Fruit fly (Drosophila melanogaster) whole organism, embryonic: ENCODE results near the gene CG11905.

ENCODE experiments used
- Adf1 ChIP-seq: fragments of 200-800 bp; sonication (Bioruptor generic); IDR thresholded peaks from 2 replicates; pipeline ENCODE4 v1.3.6; 2022; ENCODE audit warnings: missing biosample characterization, missing genetic modification characterization
- Awh ChIP-seq: fragments of 200-800 bp; sonication (Bioruptor generic); IDR thresholded peaks from 2 replicates; pipeline ENCODE4, ENCODE4 v1.3.6; 2022; ENCODE audit warnings: missing biosample characterization, missing genetic modification characterization
- Blimp-1 ChIP-seq: fragments of 200-800 bp; sonication (Bioruptor generic); optimal IDR thresholded peaks from 3 replicates; lab custom pipeline; 2018; ENCODE audit warnings: missing biosample characterization, missing genetic modification characterization, mild to moderate bottlenecking, moderate library complexity, missing genetic modification reagents
- CG10366 ChIP-seq: fragments of 200-800 bp; sonication (Bioruptor generic); IDR thresholded peaks from 2 replicates; pipeline ENCODE4 v1.3.6; 2022; ENCODE audit warnings: missing biosample characterization, missing genetic modification characterization
- CG10462 ChIP-seq: fragments of 200-800 bp; sonication (Bioruptor generic); optimal IDR thresholded peaks from 2 replicates; lab custom pipeline; 2016; ENCODE audit warnings: missing biosample characterization, missing genetic modification characterization
- CG12659 ChIP-seq: fragments of 200-800 bp; sonication (Bioruptor generic); optimal IDR thresholded peaks from 3 replicates; lab custom pipeline; 2017; ENCODE audit warnings: mild to moderate bottlenecking, missing biosample characterization, missing genetic modification reagents, missing genetic modification characterization
- CG12769 ChIP-seq: fragments of 200-800 bp; sonication (Bioruptor generic); optimal IDR thresholded peaks from 2 replicates; lab custom pipeline; 2019; ENCODE audit warnings: missing biosample characterization, mild to moderate bottlenecking, missing genetic modification characterization, moderate library complexity
- CG14014 ChIP-seq: fragments of 200-800 bp; sonication (Bioruptor generic); IDR thresholded peaks from 2 replicates; pipeline ENCODE4 v1.3.6; 2022; ENCODE audit warnings: missing biosample characterization, missing genetic modification characterization
- CG15601 ChIP-seq: fragments of 200-800 bp; sonication (Bioruptor generic); optimal IDR thresholded peaks from 3 replicates; lab custom pipeline; 2019; ENCODE audit warnings: missing biosample characterization, mild to moderate bottlenecking, missing genetic modification characterization, moderate library complexity
- CG15696 ChIP-seq: fragments of 200-800 bp; sonication (Bioruptor generic); optimal IDR thresholded peaks from 2 replicates; lab custom pipeline; 2019; ENCODE audit warnings: missing biosample characterization, mild to moderate bottlenecking, missing genetic modification characterization, moderate library complexity
- CG16815 ChIP-seq: fragments of 200-800 bp; sonication (Bioruptor generic); optimal IDR thresholded peaks from 3 replicates; lab custom pipeline; 2017; ENCODE audit warnings: missing biosample characterization, mild to moderate bottlenecking, missing genetic modification characterization
- CG18764 ChIP-seq: fragments of 200-800 bp; sonication (Bioruptor generic); optimal IDR thresholded peaks from 3 replicates; lab custom pipeline; 2016; ENCODE audit warnings: missing biosample characterization, missing genetic modification characterization
- CG2116 ChIP-seq: fragments of 200-800 bp; sonication (Bioruptor generic); optimal IDR thresholded peaks from 3 replicates; lab custom pipeline; 2018; ENCODE audit warnings: missing biosample characterization, mild to moderate bottlenecking, missing genetic modification characterization
- CG2199 ChIP-seq: fragments of 200-800 bp; sonication (Bioruptor generic); IDR thresholded peaks from 3 replicates; pipeline ENCODE4 v1.3.6; 2022; ENCODE audit warnings: missing biosample characterization, missing genetic modification characterization
- CG2678 ChIP-seq: fragments of 200-800 bp; sonication (Bioruptor generic); optimal IDR thresholded peaks from 3 replicates; lab custom pipeline; 2019; ENCODE audit warnings: missing biosample characterization, mild to moderate bottlenecking, missing genetic modification characterization, moderate library complexity
- CG2712 ChIP-seq: fragments of 200-800 bp; optimal IDR thresholded peaks from 3 replicates; lab custom pipeline; 2019; ENCODE audit warnings: missing biosample characterization, mild to moderate bottlenecking, missing genetic modification characterization, moderate library complexity
- CG33557 ChIP-seq: fragments of 200-800 bp; sonication (Bioruptor generic); optimal IDR thresholded peaks from 2 replicates; lab custom pipeline; 2019; ENCODE audit warnings: missing biosample characterization, mild to moderate bottlenecking, missing genetic modification characterization, moderate library complexity
- CG3838 ChIP-seq: fragments of 200-800 bp; sonication (Bioruptor generic); optimal IDR thresholded peaks from 3 replicates; lab custom pipeline; 2016; ENCODE audit warnings: missing biosample characterization, missing genetic modification characterization
- CG7745 ChIP-seq: fragments of 200-800 bp; sonication (Bioruptor generic); optimal IDR thresholded peaks from 2 replicates; lab custom pipeline; 2018; ENCODE audit warnings: missing biosample characterization, mild to moderate bottlenecking, missing genetic modification characterization, moderate library complexity
- CG8281 ChIP-seq: fragments of 200-800 bp; sonication (Bioruptor generic); optimal IDR thresholded peaks from 2 replicates; lab custom pipeline; 2018; ENCODE audit warnings: missing biosample characterization, mild to moderate bottlenecking, missing genetic modification characterization, moderate library complexity
- CG8359 ChIP-seq: fragments of 200-800 bp; sonication (Bioruptor generic); optimal IDR thresholded peaks from 2 replicates; lab custom pipeline; 2017; ENCODE audit warnings: missing biosample characterization, mild to moderate bottlenecking, missing genetic modification characterization, borderline replicate concordance
- CG8388 ChIP-seq: fragments of 200-800 bp; sonication (Bioruptor generic); optimal IDR thresholded peaks from 2 replicates; lab custom pipeline; 2019; ENCODE audit warnings: missing biosample characterization, mild to moderate bottlenecking, missing genetic modification characterization, moderate library complexity
- CG9437 ChIP-seq: fragments of 200-800 bp; sonication (Bioruptor generic); optimal IDR thresholded peaks from 2 replicates; lab custom pipeline; 2018; ENCODE audit warnings: missing biosample characterization, mild to moderate bottlenecking, missing genetic modification characterization
- CkIIα-i1 ChIP-seq: fragments of 200-800 bp; sonication (Bioruptor generic); IDR thresholded peaks from 2 replicates; pipeline ENCODE4 v1.3.6; 2022; ENCODE audit warnings: missing biosample characterization, missing genetic modification characterization
- Deaf1 ChIP-seq: fragments of 200-800 bp; optimal IDR thresholded peaks from 3 replicates; lab custom pipeline; 2019; ENCODE audit warnings: missing biosample characterization, mild to moderate bottlenecking, missing genetic modification characterization, moderate library complexity
- Dll ChIP-seq: fragments of 200-800 bp; sonication (Bioruptor generic); IDR thresholded peaks from 4 replicates; pipeline ENCODE4 v1.3.6; 2022; ENCODE audit warnings: missing biosample characterization, missing genetic modification characterization; ENCODE audit not compliant: partially characterized antibody
- Hr78 ChIP-seq, 2 experiments: fragments of 200-800 bp in 1 of 2; fragments of >200 bp in 1 of 2; sonication (Bioruptor generic) in 1 of 2; optimal IDR thresholded peaks; 2 replicates each; lab custom pipeline; 2017 to 2019; ENCODE audit warnings: missing biosample characterization in 2 of 2, missing genetic modification characterization in 2 of 2, mild to moderate bottlenecking in 1 of 2, moderate library complexity in 1 of 2
- Mad ChIP-seq: fragments of 200-800 bp; sonication (Bioruptor generic); optimal IDR thresholded peaks from 2 replicates; lab custom pipeline; 2016; ENCODE audit warnings: missing biosample characterization, missing genetic modification characterization
- NC2β ChIP-seq: fragments of 200-800 bp; sonication (Bioruptor generic); optimal IDR thresholded peaks from 2 replicates; lab custom pipeline; 2016; ENCODE audit warnings: missing biosample characterization, missing genetic modification characterization
- PHDP ChIP-seq: fragments of 200-800 bp; sonication (Bioruptor generic); optimal IDR thresholded peaks from 3 replicates; lab custom pipeline; 2018; ENCODE audit warnings: missing biosample characterization, mild to moderate bottlenecking, missing genetic modification characterization, moderate library complexity
- Rfx ChIP-seq: fragments of 200-800 bp; sonication (Bioruptor generic); IDR thresholded peaks from 2 replicates; pipeline ENCODE4 v1.3.6; 2022; ENCODE audit warnings: missing biosample characterization, missing genetic modification characterization
- Scr ChIP-seq: fragments of 200-800 bp; sonication (Bioruptor generic); IDR thresholded peaks from 2 replicates; pipeline ENCODE4 v1.3.6; 2022; ENCODE audit warnings: missing biosample characterization, missing genetic modification characterization; ENCODE audit not compliant: partially characterized antibody
- Sox100B ChIP-seq: fragments of 200-800 bp; sonication (Bioruptor generic); optimal IDR thresholded peaks from 3 replicates; lab custom pipeline; 2018; ENCODE audit warnings: missing biosample characterization, mild to moderate bottlenecking, missing genetic modification characterization
- Spps ChIP-seq: fragments of 200-800 bp; sonication (Bioruptor generic); optimal IDR thresholded peaks from 2 replicates; lab custom pipeline; 2018; ENCODE audit warnings: missing biosample characterization, mild to moderate bottlenecking, missing genetic modification characterization
- Stat92E ChIP-seq, 3 experiments: fragments of >200 bp in 2 of 3; fragments of 200-800 bp in 1 of 3; sonication (Bioruptor generic) in 1 of 3; optimal IDR thresholded peaks; 2 replicates each; lab custom pipeline; 2017 to 2019; ENCODE audit warnings: missing biosample characterization in 3 of 3, missing genetic modification characterization in 3 of 3, mild to moderate bottlenecking in 1 of 3, moderate library complexity in 1 of 3
- ato ChIP-seq: fragments of 200-800 bp; sonication (Bioruptor generic); IDR thresholded peaks from 2 replicates; pipeline ENCODE4 v1.3.6; 2022; ENCODE audit warnings: missing biosample characterization, missing genetic modification characterization; ENCODE audit not compliant: partially characterized antibody
- caup ChIP-seq: fragments of 200-800 bp; sonication (Bioruptor generic); optimal IDR thresholded peaks from 3 replicates; lab custom pipeline; 2017; ENCODE audit warnings: missing biosample characterization, mild to moderate bottlenecking, missing genetic modification characterization, moderate library complexity; ENCODE audit not compliant: severe bottlenecking
- ci ChIP-seq: fragments of 200-800 bp; sonication (Bioruptor generic); IDR thresholded peaks from 3 replicates; pipeline ENCODE4 v1.3.6; 2022; ENCODE audit warnings: missing biosample characterization, missing genetic modification characterization
- gt ChIP-seq: fragments of 200-800 bp; sonication (Bioruptor generic); IDR thresholded peaks from 2 replicates; pipeline ENCODE4 v1.3.6; 2022; ENCODE audit warnings: missing biosample characterization, missing genetic modification characterization
- h ChIP-seq: fragments of >200 bp; optimal IDR thresholded peaks from 2 replicates; lab custom pipeline; 2017
- kah ChIP-seq: fragments of 200-800 bp; sonication (Bioruptor generic); optimal IDR thresholded peaks from 2 replicates; lab custom pipeline; 2018; ENCODE audit warnings: missing biosample characterization, mild to moderate bottlenecking, missing genetic modification characterization
- ken ChIP-seq: fragments of 200-800 bp; sonication (Bioruptor generic); IDR thresholded peaks from 3 replicates; pipeline ENCODE4 v1.3.6; 2022; ENCODE audit warnings: missing biosample characterization, missing genetic modification characterization
- luna ChIP-seq: fragments of 200-800 bp; sonication (Bioruptor generic); optimal IDR thresholded peaks from 2 replicates; lab custom pipeline; 2016; ENCODE audit warnings: missing biosample characterization, missing genetic modification characterization
- phol ChIP-seq: fragments of 200-800 bp; sonication (Bioruptor generic); optimal IDR thresholded peaks from 3 replicates; lab custom pipeline; 2018; ENCODE audit warnings: missing biosample characterization, mild to moderate bottlenecking, missing genetic modification characterization, moderate library complexity
- ranshi ChIP-seq: fragments of 200-800 bp; sonication (Bioruptor generic); IDR thresholded peaks from 2 replicates; pipeline ENCODE4 v1.3.6; 2022; ENCODE audit warnings: missing biosample characterization, missing genetic modification characterization
- sens ChIP-seq: fragments of 200-800 bp; sonication (Bioruptor generic); peaks from one replicate; lab custom pipeline; 2016; ENCODE audit warnings: missing biosample characterization, missing genetic modification characterization
- sens-2 ChIP-seq: fragments of 200-800 bp; sonication (Bioruptor generic); IDR thresholded peaks from 2 replicates; pipeline ENCODE4 v1.3.6; 2022; ENCODE audit warnings: missing biosample characterization, missing genetic modification characterization
- sim ChIP-seq: fragments of 200-800 bp; sonication (Bioruptor generic); IDR thresholded peaks from 2 replicates; pipeline ENCODE4 v1.3.6; 2022; ENCODE audit warnings: missing biosample characterization, missing genetic modification characterization
- yki ChIP-seq: fragments of >200 bp; optimal IDR thresholded peaks from 3 replicates; lab custom pipeline; 2018

CG11905 gene

dm6 chr3L:16955219-16956002 lies 20.1 kb upstream of the CG11905 start (continued):
- peak; percentile 18 for TF ChIP-seq Deaf1 (tag; lab: Kevin White, UChicago)
- peak; percentile 11; the same call in 1 of the 2 replicates for TF ChIP-seq Adf1 (GFP tag; lab: Robert Waterston, UW)
- no peak for TF ChIP-seq sim (GFP tag; lab: Robert Waterston, UW)
- no peak for TF ChIP-seq CG33557
- TF ChIP-seq ken (GFP tag; lab: Robert Waterston, UW) = no peak
- TF ChIP-seq CG9437 = no peak
- no peak for TF ChIP-seq Sox100B
- peak; percentile 46 for TF ChIP-seq CG15601
- TF ChIP-seq CG14014 (GFP tag; lab: Robert Waterston, UW) = no peak; the same call in 1 of the 2 replicates
- TF ChIP-seq NC2β (GFP tag; lab: Kevin White, UChicago) = peak; percentile 25
- TF ChIP-seq yki (lab: Kevin White, UChicago) = no peak
- TF ChIP-seq CG15696 (tag; lab: Kevin White, UChicago) = no peak
- peak; percentile 56 for TF ChIP-seq CG2116 (GFP tag; lab: Kevin White, UChicago)
- no peak for TF ChIP-seq CkIIα-i1
- no peak for TF ChIP-seq ranshi
- no peak for TF ChIP-seq CG16815 (GFP tag; lab: Kevin White, UChicago)
- TF ChIP-seq Stat92E (GFP tag; optimal IDR thresholded peaks at IDR 0.05; lab: Kevin White, UChicago) = peak in 2 of 3 experiments; percentile 85 to 92
- TF ChIP-seq CG10462 (GFP tag; lab: Kevin White, UChicago) = no peak
- TF ChIP-seq Spps (tag; lab: Kevin White, UChicago) = no peak
- TF ChIP-seq CG10366 (GFP tag; lab: Robert Waterston, UW) = no peak
- TF ChIP-seq luna (GFP tag; lab: Kevin White, UChicago) = no peak
- TF ChIP-seq CG8388 (GFP tag; lab: Kevin White, UChicago) = no peak
- TF ChIP-seq CG18764 (GFP tag; lab: Kevin White, UChicago) = peak; percentile 9
- no peak for TF ChIP-seq CG8281 (tag; lab: Kevin White, UChicago)
- TF ChIP-seq Hr78 (GFP tag; optimal IDR thresholded peaks at IDR 0.05; lab: Kevin White, UChicago) = no peak
- no peak for TF ChIP-seq gt (GFP tag; lab: Robert Waterston, UW)
- TF ChIP-seq CG2712 (tag; lab: Kevin White, UChicago) = peak; percentile 57
- peak; percentile 30 for TF ChIP-seq phol (tag; lab: Kevin White, UChicago)
- TF ChIP-seq CG2678 = peak; percentile 5
- TF ChIP-seq sens-2 (GFP tag; lab: Robert Waterston, UW) = no peak
- TF ChIP-seq Rfx (GFP tag; lab: Robert Waterston, UW) = peak; percentile 46; the same call in 1 of the 2 replicates
- TF ChIP-seq caup (GFP tag; lab: Kevin White, UChicago) = peak; percentile 11
- TF ChIP-seq kah (GFP tag; lab: Kevin White, UChicago) = no peak
- TF ChIP-seq Awh (GFP tag; lab: Robert Waterston, UW) = no peak
- no peak for TF ChIP-seq CG3838 (GFP tag; lab: Kevin White, UChicago)
- no peak for TF ChIP-seq CG8359
- TF ChIP-seq Mad (GFP tag; lab: Kevin White, UChicago) = peak; percentile 35
- TF ChIP-seq h = no peak
- TF ChIP-seq sens (GFP tag; lab: Kevin White, UChicago) = peak; percentile 88
- TF ChIP-seq ci (GFP tag; lab: Robert Waterston, UW) = peak; percentile 33; the same call in 1 of the 3 replicates
- peak; percentile 81 for TF ChIP-seq CG12659 (GFP tag; lab: Kevin White, UChicago)
- TF ChIP-seq CG12769 (tag; lab: Kevin White, UChicago) = peak; percentile 45
- no peak for TF ChIP-seq CG7745
- TF ChIP-seq Blimp-1 = peak; percentile 57
- 0 out of 3 replicates have a peak, but pooled peaks have one; percentile 52 for TF ChIP-seq CG2199 (GFP tag; lab: Robert Waterston, UW)
- peak; percentile 81 for TF ChIP-seq ato (GFP tag; lab: Robert Waterston, UW)
- peak; percentile 88 for TF ChIP-seq Dll (GFP tag; lab: Robert Waterston, UW)
- peak; percentile 83 for TF ChIP-seq Scr (GFP tag; lab: Robert Waterston, UW)
- peak; percentile 18 for TF ChIP-seq PHDP (tag; lab: Kevin White, UChicago)
